Fruit fly (Drosophila melanogaster) whole organism, embryonic: ENCODE data around the gene lectin-24Db.

ENCODE experiments used
- CG10147 ChIP-seq: fragments of 200-800 bp; sonication (Bioruptor generic); optimal IDR thresholded peaks from 2 replicates; lab custom pipeline; 2019; ENCODE audit warnings: missing biosample characterization, mild to moderate bottlenecking, missing genetic modification characterization, moderate library complexity
- CG10565 ChIP-seq: fragments of 200-800 bp; sonication (Bioruptor generic); optimal IDR thresholded peaks from 3 replicates; lab custom pipeline; 2016; ENCODE audit warnings: missing biosample characterization, mild to moderate bottlenecking, missing genetic modification characterization
- CG12155 ChIP-seq: fragments of 200-800 bp; sonication (Bioruptor generic); optimal IDR thresholded peaks from 3 replicates; lab custom pipeline; 2016; ENCODE audit warnings: missing biosample characterization, missing genetic modification characterization
- CG12391 ChIP-seq: fragments of 200-800 bp; sonication (Bioruptor generic); optimal IDR thresholded peaks from 3 replicates; lab custom pipeline; 2018; ENCODE audit warnings: missing biosample characterization, mild to moderate bottlenecking, missing genetic modification characterization, moderate library complexity
- CG13296 ChIP-seq: fragments of 200-800 bp; sonication (Bioruptor generic); optimal IDR thresholded peaks from 3 replicates; lab custom pipeline; 2018; ENCODE audit warnings: missing biosample characterization, mild to moderate bottlenecking, missing genetic modification characterization
- CG13424 ChIP-seq: fragments of 200-800 bp; sonication (Bioruptor generic); optimal IDR thresholded peaks from 2 replicates; lab custom pipeline; 2019; ENCODE audit warnings: missing biosample characterization, mild to moderate bottlenecking, missing genetic modification characterization, moderate library complexity
- CG13894 ChIP-seq: fragments of 200-800 bp; sonication (Bioruptor generic); optimal IDR thresholded peaks from 3 replicates; lab custom pipeline; 2018; ENCODE audit warnings: missing biosample characterization, mild to moderate bottlenecking, missing genetic modification characterization, moderate library complexity
- CG14441 ChIP-seq: fragments of 200-800 bp; sonication (Bioruptor generic); IDR thresholded peaks from 2 replicates; pipeline ENCODE4 v1.3.6; 2022; ENCODE audit warnings: missing biosample characterization, missing genetic modification characterization
- CG15269 ChIP-seq: fragments of 200-800 bp; sonication (Bioruptor generic); optimal IDR thresholded peaks from 2 replicates; lab custom pipeline; 2018; ENCODE audit warnings: missing biosample characterization, mild to moderate bottlenecking, missing genetic modification characterization, moderate library complexity
- CG15601 ChIP-seq: fragments of 200-800 bp; sonication (Bioruptor generic); optimal IDR thresholded peaks from 3 replicates; lab custom pipeline; 2019; ENCODE audit warnings: missing biosample characterization, mild to moderate bottlenecking, missing genetic modification characterization, moderate library complexity
- CG1647 ChIP-seq: fragments of 200-800 bp; sonication (Bioruptor generic); optimal IDR thresholded peaks from 3 replicates; lab custom pipeline; 2016; ENCODE audit warnings: missing biosample characterization, missing genetic modification characterization
- CG16815 ChIP-seq: fragments of 200-800 bp; sonication (Bioruptor generic); optimal IDR thresholded peaks from 3 replicates; lab custom pipeline; 2017; ENCODE audit warnings: missing biosample characterization, mild to moderate bottlenecking, missing genetic modification characterization
- CG17359 ChIP-seq: fragments of 200-800 bp; sonication (Bioruptor generic); optimal IDR thresholded peaks from 3 replicates; lab custom pipeline; 2018; ENCODE audit warnings: missing biosample characterization, mild to moderate bottlenecking, missing genetic modification characterization, moderate library complexity
- CG2199 ChIP-seq: fragments of 200-800 bp; sonication (Bioruptor generic); IDR thresholded peaks from 3 replicates; pipeline ENCODE4 v1.3.6; 2022; ENCODE audit warnings: missing biosample characterization, missing genetic modification characterization
- CG3065 ChIP-seq: fragments of 200-800 bp; sonication (Bioruptor generic); optimal IDR thresholded peaks from 2 replicates; lab custom pipeline; 2016; ENCODE audit warnings: missing biosample characterization, missing genetic modification characterization
- CG3163 ChIP-seq: fragments of 200-800 bp; sonication (Bioruptor generic); optimal IDR thresholded peaks from 3 replicates; lab custom pipeline; 2016; ENCODE audit warnings: missing biosample characterization, missing genetic modification characterization
- CG6254 ChIP-seq: fragments of 200-800 bp; sonication (Bioruptor generic); optimal IDR thresholded peaks from 3 replicates; lab custom pipeline; 2017; ENCODE audit warnings: mild to moderate bottlenecking, missing biosample characterization, missing genetic modification reagents, missing genetic modification characterization
- CG6272 ChIP-seq: fragments of 200-800 bp; sonication (Bioruptor generic); IDR thresholded peaks from 2 replicates; pipeline ENCODE4 v1.3.6; 2022; ENCODE audit warnings: missing biosample characterization, missing genetic modification characterization
- CG6791 ChIP-seq: fragments of 200-800 bp; sonication (Bioruptor generic); IDR thresholded peaks from 3 replicates; pipeline ENCODE4 v1.3.6; 2022; ENCODE audit warnings: missing biosample characterization, missing genetic modification characterization; ENCODE audit not compliant: partially characterized antibody
- CG9727 ChIP-seq: fragments of 200-800 bp; sonication (Bioruptor generic); optimal IDR thresholded peaks from 3 replicates; lab custom pipeline; 2017; ENCODE audit warnings: missing biosample characterization, mild to moderate bottlenecking, missing genetic modification characterization
- Camta ChIP-seq: fragments of 200-800 bp; sonication (Bioruptor generic); optimal IDR thresholded peaks from 2 replicates; lab custom pipeline; 2016; ENCODE audit warnings: missing biosample characterization, missing genetic modification characterization
- CkIIα-i1 ChIP-seq: fragments of 200-800 bp; sonication (Bioruptor generic); IDR thresholded peaks from 2 replicates; pipeline ENCODE4 v1.3.6; 2022; ENCODE audit warnings: missing biosample characterization, missing genetic modification characterization
- Dip2 ChIP-seq: fragments of 200-800 bp; sonication (Bioruptor generic); IDR thresholded peaks from 2 replicates; pipeline ENCODE4 v1.3.6; 2022; ENCODE audit warnings: missing biosample characterization, missing genetic modification characterization
- Fer2 ChIP-seq: fragments of 200-800 bp; sonication (Bioruptor generic); optimal IDR thresholded peaks from 2 replicates; lab custom pipeline; 2018; ENCODE audit warnings: missing biosample characterization, mild to moderate bottlenecking, missing genetic modification characterization, moderate library complexity
- Gug ChIP-seq: fragments of 200-800 bp; sonication (Bioruptor generic); IDR thresholded peaks from 4 replicates; pipeline ENCODE4 v1.3.6; 2022; ENCODE audit warnings: missing biosample characterization, missing genetic modification characterization
- Hmx ChIP-seq: fragments of 200-800 bp; sonication (Bioruptor generic); optimal IDR thresholded peaks from 2 replicates; lab custom pipeline; 2016; ENCODE audit warnings: missing biosample characterization, missing genetic modification characterization
- Mes4 ChIP-seq: fragments of 200-800 bp; sonication (Bioruptor generic); optimal IDR thresholded peaks from 2 replicates; lab custom pipeline; 2016; ENCODE audit warnings: missing biosample characterization, missing genetic modification characterization
- NfI ChIP-seq: fragments of 200-800 bp; sonication (Bioruptor generic); optimal IDR thresholded peaks from 3 replicates; lab custom pipeline; 2018; ENCODE audit warnings: missing biosample characterization, mild to moderate bottlenecking, missing genetic modification characterization, moderate library complexity
- Sox100B ChIP-seq: fragments of 200-800 bp; sonication (Bioruptor generic); optimal IDR thresholded peaks from 3 replicates; lab custom pipeline; 2018; ENCODE audit warnings: missing biosample characterization, mild to moderate bottlenecking, missing genetic modification characterization
- Sox102F ChIP-seq: fragments of 200-800 bp; sonication (Bioruptor generic); optimal IDR thresholded peaks from 2 replicates; lab custom pipeline; 2018; ENCODE audit warnings: missing biosample characterization, mild to moderate bottlenecking, missing genetic modification characterization, moderate library complexity
- Spps ChIP-seq: fragments of 200-800 bp; sonication (Bioruptor generic); optimal IDR thresholded peaks from 2 replicates; lab custom pipeline; 2018; ENCODE audit warnings: missing biosample characterization, mild to moderate bottlenecking, missing genetic modification characterization
- Ssrp ChIP-seq: fragments of 200-800 bp; sonication (Bioruptor generic); optimal IDR thresholded peaks from 2 replicates; lab custom pipeline; 2018; ENCODE audit warnings: missing biosample characterization, mild to moderate bottlenecking, missing genetic modification characterization, moderate library complexity
- Vsx1 ChIP-seq: fragments of 200-800 bp; sonication (Bioruptor generic); optimal IDR thresholded peaks from 2 replicates; lab custom pipeline; 2017; ENCODE audit warnings: missing biosample characterization, mild to moderate bottlenecking, missing genetic modification characterization, missing genetic modification reagents
- YL-1 ChIP-seq: fragments of 200-800 bp; sonication (Bioruptor generic); optimal IDR thresholded peaks from 3 replicates; lab custom pipeline; 2017; ENCODE audit warnings: missing biosample characterization, mild to moderate bottlenecking, missing genetic modification characterization
- ase ChIP-seq: fragments of 200-800 bp; sonication (Bioruptor generic); IDR thresholded peaks from 3 replicates; pipeline ENCODE4 v1.3.6; 2022; ENCODE audit warnings: missing biosample characterization, missing genetic modification characterization
- cas ChIP-seq: fragments of 200-800 bp; sonication (Bioruptor generic); IDR thresholded peaks from 2 replicates; pipeline ENCODE4 v1.3.6; 2022; ENCODE audit warnings: missing biosample characterization, missing genetic modification characterization
- ci ChIP-seq: fragments of 200-800 bp; sonication (Bioruptor generic); IDR thresholded peaks from 3 replicates; pipeline ENCODE4 v1.3.6; 2022; ENCODE audit warnings: missing biosample characterization, missing genetic modification characterization
- da ChIP-seq: fragments of 200-800 bp; sonication (Bioruptor generic); optimal IDR thresholded peaks from 2 replicates; lab custom pipeline; 2016; ENCODE audit warnings: missing biosample characterization, missing genetic modification characterization
- esg ChIP-seq: fragments of 200-800 bp; sonication (Bioruptor generic); conservative IDR thresholded peaks from 2 replicates; pipeline ENCODE4 v1.3.6; 2022; ENCODE audit warnings: missing biosample characterization, missing genetic modification characterization
- fd96Cb ChIP-seq: fragments of 200-800 bp; sonication (Bioruptor generic); optimal IDR thresholded peaks from 2 replicates; lab custom pipeline; 2018; ENCODE audit warnings: missing biosample characterization, mild to moderate bottlenecking, missing genetic modification characterization, moderate library complexity
- ham ChIP-seq: fragments of 200-800 bp; sonication (Bioruptor generic); IDR thresholded peaks from 2 replicates; pipeline ENCODE4 v1.3.6; 2022; ENCODE audit warnings: missing biosample characterization, missing genetic modification characterization
- ranshi ChIP-seq: fragments of 200-800 bp; sonication (Bioruptor generic); IDR thresholded peaks from 2 replicates; pipeline ENCODE4 v1.3.6; 2022; ENCODE audit warnings: missing biosample characterization, missing genetic modification characterization
- salm ChIP-seq: fragments of 200-800 bp; sonication (Bioruptor generic); optimal IDR thresholded peaks from 2 replicates; lab custom pipeline; 2018; ENCODE audit warnings: missing biosample characterization, mild to moderate bottlenecking, missing genetic modification characterization
- sens ChIP-seq: fragments of 200-800 bp; sonication (Bioruptor generic); peaks from one replicate; lab custom pipeline; 2016; ENCODE audit warnings: missing biosample characterization, missing genetic modification characterization
- sim ChIP-seq: fragments of 200-800 bp; sonication (Bioruptor generic); IDR thresholded peaks from 2 replicates; pipeline ENCODE4 v1.3.6; 2022; ENCODE audit warnings: missing biosample characterization, missing genetic modification characterization
- sug ChIP-seq: fragments of 200-800 bp; optimal IDR thresholded peaks from 2 replicates; lab custom pipeline; 2019; ENCODE audit warnings: missing biosample characterization, mild to moderate bottlenecking, missing genetic modification characterization, moderate library complexity
- tgo ChIP-seq: fragments of 200-800 bp; sonication (Bioruptor generic); IDR thresholded peaks from 3 replicates; pipeline ENCODE4 v1.3.6; 2022; ENCODE audit warnings: missing biosample characterization, missing genetic modification characterization
- tup ChIP-seq: fragments of 200-800 bp; sonication (Bioruptor generic); optimal IDR thresholded peaks from 2 replicates; lab custom pipeline; 2016; ENCODE audit warnings: missing biosample characterization, mild to moderate bottlenecking, missing genetic modification characterization, moderate library complexity
- wdn ChIP-seq: fragments of 200-800 bp; sonication (Bioruptor generic); IDR thresholded peaks from 2 replicates; pipeline ENCODE4 v1.3.6; 2022; ENCODE audit warnings: missing biosample characterization, missing genetic modification characterization
- zf30C ChIP-seq: fragments of 200-800 bp; sonication (Bioruptor generic); optimal IDR thresholded peaks from 3 replicates; lab custom pipeline; 2018; ENCODE audit warnings: missing biosample characterization, mild to moderate bottlenecking, missing genetic modification characterization
- zfh2 ChIP-seq: fragments of 200-800 bp; sonication (Bioruptor generic); optimal IDR thresholded peaks from 2 replicates; lab custom pipeline; 2016; ENCODE audit warnings: missing biosample characterization, missing genetic modification characterization

The lectin-24Db gene

dm6 chr2L:4185269-4186024, 2.5 kb upstream of the lectin-24Db start (continued):
- TF ChIP-seq tup (GFP tag; lab: Kevin White, UChicago) (no peak), CG12155 (GFP tag; lab: Kevin White, UChicago) (no peak), sug (tag; lab: Kevin White, UChicago) (no peak), CG16815 (GFP tag; lab: Kevin White, UChicago) (no peak), ci (no peak), da (GFP tag; lab: Kevin White, UChicago) (no peak), CG15269 (tag; lab: Kevin White, UChicago) (peak; percentile 3), cas (GFP tag; lab: Robert Waterston, UW) (no peak), CG9727 (GFP tag; lab: Kevin White, UChicago) (no peak), Camta (GFP tag; lab: Kevin White, UChicago) (no peak), Vsx1 (no peak), fd96Cb (peak; percentile 26), CG13894 (tag; lab: Kevin White, UChicago) (no peak), CG6272 (no peak), Dip2 (GFP tag; lab: Robert Waterston, UW) (no peak), CG3065 (GFP tag; lab: Kevin White, UChicago) (no peak), CG6791 (GFP tag; lab: Robert Waterston, UW) (no peak), CG15601 (tag; lab: Kevin White, UChicago) (no peak), CG13424 (tag; lab: Kevin White, UChicago) (peak; percentile 39), CG3163 (no peak), Mes4 (no peak), sens (peak; percentile 57), YL-1 (no peak), CG14441 (GFP tag; lab: Robert Waterston, UW) (no peak), wdn (GFP tag; lab: Robert Waterston, UW) (no peak), CG6254 (GFP tag; lab: Kevin White, UChicago) (no peak), Gug (no peak), salm (tag; lab: Kevin White, UChicago) (no peak), zf30C (GFP tag; lab: Kevin White, UChicago) (no peak), NfI (GFP tag; lab: Kevin White, UChicago) (no peak), ranshi (no peak), CG17359 (tag; lab: Kevin White, UChicago) (peak; percentile 38), ase (GFP tag; lab: Robert Waterston, UW) (no peak), CG10565 (GFP tag; lab: Kevin White, UChicago) (no peak), CG2199 (no peak), ham (no peak), Hmx (no peak), esg (GFP tag; lab: Robert Waterston, UW) (no peak), Fer2 (tag; lab: Kevin White, UChicago) (no peak), CG10147 (GFP tag; lab: Kevin White, UChicago) (no peak), sim (GFP tag; lab: Robert Waterston, UW) (no peak), CG12391 (tag; lab: Kevin White, UChicago) (peak; percentile 27), CkIIα-i1 (GFP tag; lab: Robert Waterston, UW) (no peak), tgo (GFP tag; lab: Robert Waterston, UW) (no peak), Ssrp (tag; lab: Kevin White, UChicago) (no peak), Sox100B (peak; percentile 37), Sox102F (GFP tag; lab: Kevin White, UChicago) (peak; percentile 29), CG13296 (no peak), CG1647 (no peak), zfh2 (GFP tag; lab: Kevin White, UChicago) (no peak), Spps (tag; lab: Kevin White, UChicago) (no peak)
